Fruit fly (Drosophila melanogaster): ENCODE data around the gene CG9806.

Gene CG9806

DNA sequence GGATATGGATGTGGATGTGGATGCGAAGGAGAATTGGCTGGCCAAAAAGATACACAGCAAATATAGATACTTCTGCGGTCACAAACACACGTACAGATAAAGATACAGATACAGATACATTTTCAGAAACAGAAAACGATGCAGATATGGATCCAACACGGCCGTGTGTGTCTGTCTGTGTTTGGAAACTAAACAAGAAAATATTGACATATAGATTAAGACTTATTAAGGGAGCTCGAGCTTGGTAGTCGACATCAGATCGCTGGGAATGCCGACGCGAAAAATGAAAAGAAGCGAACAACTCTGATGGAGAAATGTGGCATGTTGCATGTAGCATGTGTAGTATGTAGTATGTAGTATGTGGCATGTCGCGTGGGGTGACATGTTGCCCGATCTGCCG is 44.8 kb downstream of the CG9806 start (continued):
- TF ChIP-seq Bgb (GFP tag; IDR thresholded peaks at IDR 0.05; ENCODE audit: partially characterized antibody) = no peak
- no peak for TF ChIP-seq Stat92E (GFP tag; optimal IDR thresholded peaks at IDR 0.05)
- TF ChIP-seq CG1529 (GFP tag; optimal IDR thresholded peaks at IDR 0.05) = peak; percentile 49
- no peak for TF ChIP-seq CG6854 (GFP tag; optimal IDR thresholded peaks at IDR 0.05)
- no peak for TF ChIP-seq abd-A (tag; optimal IDR thresholded peaks at IDR 0.05)
- no peak for TF ChIP-seq CG10431 (GFP tag; optimal IDR thresholded peaks at IDR 0.05)
- TF ChIP-seq bsh (GFP tag; optimal IDR thresholded peaks at IDR 0.05) = peak in 1 of 2 experiments; percentile 49
- no peak for TF ChIP-seq Elba2 (GFP tag; optimal IDR thresholded peaks at IDR 0.05)
- no peak for TF ChIP-seq gfzf (GFP tag; optimal IDR thresholded peaks at IDR 0.05)
- peak; percentile 31 for TF ChIP-seq Nf-YB (GFP tag; optimal IDR thresholded peaks at IDR 0.05)
- no peak for TF ChIP-seq Rfx (GFP tag; IDR thresholded peaks at IDR 0.05)
- TF ChIP-seq NC2β (GFP tag; optimal IDR thresholded peaks at IDR 0.05) = no peak
- peak; percentile 54 for TF ChIP-seq gsb-n (tag; optimal IDR thresholded peaks at IDR 0.05)
- no peak for TF ChIP-seq NFAT (GFP tag; IDR thresholded peaks at IDR 0.05)
- no peak for TF ChIP-seq CG5180 (GFP tag; optimal IDR thresholded peaks at IDR 0.05)
- TF ChIP-seq Ada2b (GFP tag; IDR thresholded peaks at IDR 0.05) = no peak
- peak; percentile 56 for TF ChIP-seq gem (tag; optimal IDR thresholded peaks at IDR 0.05)
- TF ChIP-seq CG34422 (GFP tag; IDR thresholded peaks at IDR 0.05) = no peak
- no peak for TF ChIP-seq CG2889 (GFP tag; IDR thresholded peaks at IDR 0.05)
- no peak for TF ChIP-seq Meics (GFP tag; optimal IDR thresholded peaks at IDR 0.05)
- peak; percentile 84 for TF ChIP-seq fd102C (GFP tag; optimal IDR thresholded peaks at IDR 0.05)
- TF ChIP-seq CG6683 (GFP tag; optimal IDR thresholded peaks at IDR 0.05) = no peak
- TF ChIP-seq bigmax (GFP tag; optimal IDR thresholded peaks at IDR 0.05) = no peak
- no peak for TF ChIP-seq sna (GFP tag; IDR thresholded peaks at IDR 0.05; ENCODE audit: partially characterized antibody)
- no peak for TF ChIP-seq Hmx (GFP tag; optimal IDR thresholded peaks at IDR 0.05)
- peak; percentile 65 for TF ChIP-seq CG10209 (GFP tag; optimal IDR thresholded peaks at IDR 0.05)
- TF ChIP-seq eyg (GFP tag; optimal IDR thresholded peaks at IDR 0.05) = no peak
- TF ChIP-seq nom (GFP tag; optimal IDR thresholded peaks at IDR 0.05) = no peak
- no peak for TF ChIP-seq chinmo (GFP tag; IDR thresholded peaks at IDR 0.05; ENCODE audit: partially characterized antibody)
- no peak for TF ChIP-seq CG14050 (GFP tag; IDR thresholded peaks at IDR 0.05)
- TF ChIP-seq psq (GFP tag; optimal IDR thresholded peaks at IDR 0.05) = no peak
- TF ChIP-seq CG17361 (GFP tag; IDR thresholded peaks at IDR 0.05) = no peak; the same call in 2 of the 3 replicates
- no peak for TF ChIP-seq CG42726 (GFP tag; IDR thresholded peaks at IDR 0.05; ENCODE audit: partially characterized antibody)
- TF ChIP-seq fu2 (GFP tag; optimal IDR thresholded peaks at IDR 0.05) = no peak
- TF ChIP-seq corto (GFP tag; optimal IDR thresholded peaks at IDR 0.05) = no peak
- peak; percentile 81 for TF ChIP-seq ATbp (GFP tag; optimal IDR thresholded peaks at IDR 0.05)
- no peak for TF ChIP-seq CG30431 (GFP tag; optimal IDR thresholded peaks at IDR 0.05)
- no peak for TF ChIP-seq CG6272 (GFP tag; IDR thresholded peaks at IDR 0.05)
- no peak for TF ChIP-seq Dp (GFP tag; optimal IDR thresholded peaks at IDR 0.05)
- no peak for TF ChIP-seq CG6765 (GFP tag; optimal IDR thresholded peaks at IDR 0.05)
- peak; percentile 14 for TF ChIP-seq CG10274 (GFP tag; optimal IDR thresholded peaks at IDR 0.05)
- TF ChIP-seq CG12391 (tag; optimal IDR thresholded peaks at IDR 0.05) = no peak
- no peak for TF ChIP-seq Poxn (GFP tag; IDR thresholded peaks at IDR 0.05)
- no peak for TF ChIP-seq tio (GFP tag; optimal IDR thresholded peaks at IDR 0.05)
- TF ChIP-seq CG30403 (GFP tag; optimal IDR thresholded peaks at IDR 0.05) = no peak
- no peak for TF ChIP-seq tx (GFP tag; optimal IDR thresholded peaks at IDR 0.05)
- TF ChIP-seq Sox100B (GFP tag; optimal IDR thresholded peaks at IDR 0.05) = peak; percentile 25
- no peak for TF ChIP-seq jing (GFP tag; optimal IDR thresholded peaks at IDR 0.05)
- no peak for TF ChIP-seq aop (GFP tag; IDR thresholded peaks at IDR 0.05)
- peak; percentile 27 for TF ChIP-seq CG7271 (tag; optimal IDR thresholded peaks at IDR 0.05)
